Worm (Caenorhabditis elegans) whole organism, L4 larva: ENCODE results near the gene rnp-5.

Experiments
- D1046.2 ChIP-seq: fragments of 200-800 bp; sonication (Bioruptor generic); IDR thresholded peaks from 2 replicates; pipeline ENCODE4 v1.3.6; 2022; ENCODE audit warnings: missing genetic modification characterization, missing compliant biosample characterization
- F26F4.8 ChIP-seq: fragments of 200-800 bp; sonication (Bioruptor generic); conservative IDR thresholded peaks from 2 replicates; pipeline ENCODE4 v1.3.6; 2022; ENCODE audit warnings: missing genetic modification characterization, missing compliant biosample characterization
- F44E2.7 ChIP-seq: fragments of 200-800 bp; sonication (Bioruptor generic); IDR thresholded peaks from 2 replicates; pipeline ENCODE4 v2.1.2; 2022; ENCODE audit warnings: missing genetic modification characterization, missing compliant biosample characterization
- F49E8.2 ChIP-seq: sonication (generic microtip); optimal IDR thresholded peaks from 2 replicates; lab custom pipeline; 2016; ENCODE audit warnings: missing compliant biosample characterization, mild to moderate bottlenecking, missing genetic modification characterization, borderline replicate concordance
- R02D3.7 ChIP-seq: fragments of 150-350 bp; sonication (generic microtip); optimal IDR thresholded peaks from 3 replicates; lab custom pipeline; 2014; ENCODE audit warnings: missing biosample characterization, missing genetic modification characterization
- T20F7.1 ChIP-seq: fragments of 200-800 bp; sonication (Bioruptor generic); optimal IDR thresholded peaks from 2 replicates; lab custom pipeline; 2018; ENCODE audit warnings: mild to moderate bottlenecking, missing genetic modification characterization, missing compliant biosample characterization
- Y105C5A.15 ChIP-seq: fragments of 200-800 bp; sonication (Bioruptor generic); IDR thresholded peaks from 2 replicates; pipeline ENCODE4 v1.3.6; 2022; ENCODE audit warnings: missing genetic modification characterization, missing compliant biosample characterization
- Y48G9A.11 ChIP-seq: fragments of 200-800 bp; sonication (Bioruptor generic); IDR thresholded peaks from 2 replicates; pipeline ENCODE4 v1.3.6; 2022; ENCODE audit warnings: missing genetic modification reagents, missing genetic modification characterization, missing compliant biosample characterization
- ZK546.5 ChIP-seq, 2 experiments: sonication (generic microtip); optimal IDR thresholded peaks; 2 replicates each; lab custom pipeline; 2017; ENCODE audit warnings: missing biosample characterization in 2 of 2, missing genetic modification characterization in 2 of 2
- aha-1 ChIP-seq: fragments of 150-350 bp; peaks from one replicate; lab custom pipeline; 2014; ENCODE audit warnings: missing biosample characterization, missing genetic modification characterization
- ama-1 ChIP-seq: fragments of 150-350 bp; optimal IDR thresholded peaks from 2 replicates; lab custom pipeline; 2014; ENCODE audit warnings: inconsistent platforms, mixed read lengths
- ceh-20 ChIP-seq: fragments of 200-800 bp; sonication (Bioruptor generic); IDR thresholded peaks from 2 replicates; pipeline ENCODE4 v1.3.6; 2022; ENCODE audit warnings: missing genetic modification reagents, missing genetic modification characterization, missing compliant biosample characterization
- ceh-28 ChIP-seq: fragments of 150-350 bp; optimal IDR thresholded peaks from 2 replicates; lab custom pipeline; 2014; ENCODE audit warnings: missing biosample characterization, missing genetic modification reagents, missing genetic modification characterization
- ceh-32 ChIP-seq: sonication (generic microtip); optimal IDR thresholded peaks from 2 replicates; lab custom pipeline; 2016; ENCODE audit warnings: mild to moderate bottlenecking, missing genetic modification characterization, missing compliant biosample characterization; ENCODE audit not compliant: poor library complexity
- ceh-44 ChIP-seq: fragments of 200-800 bp; sonication (Bioruptor generic); IDR thresholded peaks from 2 replicates; pipeline ENCODE4 v1.3.6; 2022; ENCODE audit warnings: missing genetic modification reagents, missing genetic modification characterization, missing compliant biosample characterization
- ceh-62 ChIP-seq: sonication (generic microtip); optimal IDR thresholded peaks from 2 replicates; lab custom pipeline; 2017; ENCODE audit warnings: missing biosample characterization, missing genetic modification characterization
- ceh-82 ChIP-seq: sonication (generic microtip); optimal IDR thresholded peaks from 2 replicates; lab custom pipeline; 2017; ENCODE audit warnings: missing biosample characterization, missing genetic modification characterization
- ces-1 ChIP-seq: fragments of 150-350 bp; sonication (generic microtip); optimal IDR thresholded peaks from 4 replicates; lab custom pipeline; 2014; ENCODE audit warnings: missing biosample characterization, missing genetic modification reagents, missing genetic modification characterization
- cey-2 ChIP-seq: sonication (generic microtip); optimal IDR thresholded peaks from 3 replicates; lab custom pipeline; 2017; ENCODE audit warnings: missing genetic modification characterization, mild to moderate bottlenecking, missing compliant biosample characterization, antibody characterized with exemption, borderline replicate concordance; ENCODE audit not compliant: insufficient read depth
- ctbp-1 ChIP-seq: fragments of 200-800 bp; sonication (Bioruptor generic); IDR thresholded peaks from 2 replicates; pipeline ENCODE4 v1.3.6; 2022; ENCODE audit warnings: missing genetic modification reagents, missing genetic modification characterization, missing compliant biosample characterization
- daf-16 ChIP-seq, 3 experiments: sonication (generic microtip); optimal IDR thresholded peaks; 2 replicates each; lab custom pipeline; 2016 to 2017; ENCODE audit warnings: missing genetic modification characterization in 3 of 3, missing genetic modification reagents in 3 of 3, mild to moderate bottlenecking in 2 of 3, missing compliant biosample characterization in 2 of 3, missing biosample characterization in 1 of 3, moderate library complexity in 1 of 3
- daf-19 ChIP-seq: fragments of 200-800 bp; sonication (Bioruptor generic); conservative IDR thresholded peaks from 2 replicates; pipeline ENCODE4 v1.3.6; 2022; ENCODE audit warnings: missing genetic modification characterization, missing compliant biosample characterization
- dmd-6 ChIP-seq: fragments of 200-800 bp; sonication (Bioruptor generic); IDR thresholded peaks from 2 replicates; pipeline ENCODE4 v1.3.6; 2022; ENCODE audit warnings: missing genetic modification reagents, missing genetic modification characterization, missing compliant biosample characterization
- dpl-1 ChIP-seq: fragments of 150-350 bp; optimal IDR thresholded peaks from 2 replicates; lab custom pipeline; 2014; ENCODE audit warnings: missing biosample characterization, missing genetic modification reagents, missing genetic modification characterization
- egl-27 ChIP-seq: sonication (generic microtip); optimal IDR thresholded peaks from 3 replicates; lab custom pipeline; 2017; ENCODE audit warnings: missing biosample characterization, missing genetic modification reagents, missing genetic modification characterization
- fkh-10 ChIP-seq: fragments of 150-350 bp; optimal IDR thresholded peaks from 2 replicates; lab custom pipeline; 2014; ENCODE audit warnings: missing biosample characterization, missing genetic modification reagents, missing genetic modification characterization
- gei-8 ChIP-seq: fragments of 200-800 bp; sonication (Bioruptor generic); optimal IDR thresholded peaks from 2 replicates; lab custom pipeline; 2018; ENCODE audit warnings: mild to moderate bottlenecking, missing genetic modification characterization, missing compliant biosample characterization
- hlh-30 ChIP-seq: sonication (generic microtip); optimal IDR thresholded peaks from 2 replicates; lab custom pipeline; 2017; ENCODE audit warnings: antibody characterized with exemption, mild to moderate bottlenecking, missing genetic modification characterization, missing compliant biosample characterization; ENCODE audit not compliant: insufficient read depth
- lsy-2 ChIP-seq, 2 experiments: fragments of 150-350 bp in 1 of 2; sonication (generic microtip) in 1 of 2; optimal IDR thresholded peaks; 2 replicates each; lab custom pipeline; 2014 to 2017; ENCODE audit warnings: missing biosample characterization in 2 of 2, missing genetic modification characterization in 2 of 2
- madf-9 ChIP-seq: fragments of 200-800 bp; sonication (Bioruptor generic); conservative IDR thresholded peaks from 2 replicates; pipeline ENCODE4 v1.3.6; 2022; ENCODE audit warnings: missing genetic modification reagents, missing genetic modification characterization, missing compliant biosample characterization
- mes-2 ChIP-seq: sonication (generic microtip); optimal IDR thresholded peaks from 2 replicates; lab custom pipeline; 2016; ENCODE audit warnings: missing genotype, mild to moderate bottlenecking, missing genetic modification characterization, missing compliant biosample characterization; ENCODE audit not compliant: poor library complexity, severe bottlenecking
- mxl-2 ChIP-seq: fragments of 200-800 bp; sonication (Bioruptor generic); conservative IDR thresholded peaks from 2 replicates; pipeline ENCODE4 v1.3.6; 2022; ENCODE audit warnings: missing genetic modification reagents, missing genetic modification characterization, missing compliant biosample characterization
- nhr-10 ChIP-seq: fragments of 150-350 bp; optimal IDR thresholded peaks from 2 replicates; lab custom pipeline; 2014; ENCODE audit warnings: missing biosample characterization, missing genetic modification characterization
- nhr-11 ChIP-seq: fragments of 150-350 bp; optimal IDR thresholded peaks from 2 replicates; lab custom pipeline; 2014; ENCODE audit warnings: missing biosample characterization, missing genetic modification characterization
- nhr-25 ChIP-seq: sonication (generic microtip); optimal IDR thresholded peaks from 2 replicates; lab custom pipeline; 2017; ENCODE audit warnings: missing genetic modification characterization, mild to moderate bottlenecking, missing compliant biosample characterization, antibody characterized with exemption, moderate library complexity, borderline replicate concordance; ENCODE audit not compliant: insufficient read depth
- nhr-41 ChIP-seq: fragments of 200-800 bp; sonication (Bioruptor generic); IDR thresholded peaks from 2 replicates; pipeline ENCODE4 v1.3.6; 2022; ENCODE audit warnings: missing genetic modification reagents, missing genetic modification characterization, missing compliant biosample characterization
- nhr-42 ChIP-seq: fragments of 200-800 bp; sonication (Bioruptor generic); IDR thresholded peaks from 2 replicates; pipeline ENCODE4 v1.3.6; 2022; ENCODE audit warnings: missing genetic modification characterization, missing compliant biosample characterization
- nhr-48 ChIP-seq: sonication (generic microtip); optimal IDR thresholded peaks from 2 replicates; lab custom pipeline; 2016; ENCODE audit warnings: mild to moderate bottlenecking, missing genetic modification characterization, missing compliant biosample characterization
- nhr-77 ChIP-seq: fragments of 150-350 bp; optimal IDR thresholded peaks from 2 replicates; lab custom pipeline; 2014; ENCODE audit warnings: missing biosample characterization, missing genetic modification characterization
- pqm-1 ChIP-seq: sonication (generic microtip); optimal IDR thresholded peaks from 2 replicates; lab custom pipeline; 2017; ENCODE audit warnings: missing biosample characterization, missing genetic modification characterization
- rbr-2 ChIP-seq: sonication (generic microtip); optimal IDR thresholded peaks from 2 replicates; lab custom pipeline; 2016; ENCODE audit warnings: missing genotype, missing genetic modification characterization, missing compliant biosample characterization
- saeg-2 ChIP-seq: fragments of 200-800 bp; sonication (Bioruptor generic); IDR thresholded peaks from 2 replicates; pipeline ENCODE4 v1.3.6; 2022; ENCODE audit warnings: missing genetic modification reagents, missing genetic modification characterization, missing compliant biosample characterization
- sdz-12 ChIP-seq: fragments of 200-800 bp; sonication (Bioruptor generic); optimal IDR thresholded peaks from 2 replicates; lab custom pipeline; 2018; ENCODE audit warnings: mild to moderate bottlenecking, missing genetic modification characterization, missing compliant biosample characterization
- snpc-4 ChIP-seq: fragments of 150-350 bp; optimal IDR thresholded peaks from 2 replicates; lab custom pipeline; 2014; ENCODE audit warnings: missing biosample characterization, missing genetic modification characterization
- spr-1 ChIP-seq: sonication (generic microtip); optimal IDR thresholded peaks from 2 replicates; lab custom pipeline; 2016; ENCODE audit warnings: mild to moderate bottlenecking, missing genetic modification characterization, missing compliant biosample characterization
- spr-3 ChIP-seq: fragments of 200-800 bp; sonication (Bioruptor generic); optimal IDR thresholded peaks from 2 replicates; lab custom pipeline; 2018; ENCODE audit warnings: mild to moderate bottlenecking, missing genetic modification characterization, missing compliant biosample characterization
- unc-130 ChIP-seq: sonication (generic microtip); optimal IDR thresholded peaks from 2 replicates; lab custom pipeline; 2016; ENCODE audit warnings: missing genetic modification reagents, missing genetic modification characterization, missing compliant biosample characterization
- unc-39 ChIP-seq: sonication (generic microtip); optimal IDR thresholded peaks from 2 replicates; lab custom pipeline; 2017; ENCODE audit warnings: missing biosample characterization, missing genetic modification characterization
- zfp-2 ChIP-seq: sonication (generic microtip); optimal IDR thresholded peaks from 2 replicates; lab custom pipeline; 2016; ENCODE audit warnings: mild to moderate bottlenecking, missing genetic modification characterization, missing compliant biosample characterization

The rnp-5 gene

DNA sequence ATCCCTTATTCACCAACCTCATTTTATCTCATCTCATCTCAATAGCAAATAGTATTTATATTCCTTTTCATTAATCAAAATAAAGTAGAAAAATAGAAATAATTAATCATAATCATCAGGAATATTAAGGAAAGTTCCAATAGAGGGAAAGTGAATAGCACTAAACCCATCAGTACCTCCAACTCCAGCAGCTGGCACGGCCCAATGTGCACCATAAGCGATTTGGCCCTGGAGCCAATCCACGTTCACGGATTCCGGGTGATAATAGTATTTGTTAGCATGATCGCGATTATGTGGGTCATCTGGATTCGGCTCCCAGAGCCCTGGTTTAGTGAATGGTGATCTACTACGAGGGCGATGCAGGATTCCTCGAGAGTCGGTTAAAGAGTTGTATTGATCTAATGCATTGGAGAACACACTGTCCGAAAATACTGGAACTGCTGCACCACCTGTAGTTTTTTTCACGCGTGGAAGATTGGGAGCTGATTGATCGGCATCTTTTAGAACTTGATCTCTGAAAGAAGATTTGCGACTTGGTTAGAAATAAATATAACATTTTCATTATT, 17.9 kb downstream of the rnp-5 start (continued):
- TF ChIP-seq ceh-82 (tag; lab: Kevin White, UChicago) (no peak), spr-1 (tag; lab: Kevin White, UChicago) (peak; percentile 58), T20F7.1 (GFP tag; lab: Kevin White, UChicago) (peak; percentile 77), ceh-28 (tag; lab: Kevin White, UChicago) (no peak), F49E8.2 (tag; lab: Kevin White, UChicago) (no peak), zfp-2 (tag; lab: Kevin White, UChicago) (peak; percentile 39), F44E2.7 (GFP tag; lab: Robert Waterston, UW) (0 out of 2 replicates have a peak, but pooled peaks have one; percentile 58), unc-130 (GFP tag; lab: Kevin White, UChicago) (no peak), ceh-20 (GFP tag; lab: Robert Waterston, UW) (peak; percentile 87), nhr-10 (tag; lab: Kevin White, UChicago) (peak; percentile 93), cey-2 (tag; lab: Kevin White, UChicago) (no peak), pqm-1 (peak; percentile 5), ctbp-1 (peak; percentile 91), nhr-11 (no peak), daf-16 (GFP tag; optimal IDR thresholded peaks at IDR 0.05; lab: Kevin White, UChicago) (peak in 1 of 2 experiments; percentile 81), daf-16 (tag; optimal IDR thresholded peaks at IDR 0.05; lab: Kevin White, UChicago) (peak; percentile 66), nhr-42 (peak; percentile 95), ceh-62 (no peak), ZK546.5 (tag; optimal IDR thresholded peaks at IDR 0.05; lab: Kevin White, UChicago) (peak in 1 of 2 experiments; percentile 45), dmd-6 (GFP tag; lab: Robert Waterston, UW) (peak; percentile 76), ces-1 (GFP tag; lab: Kevin White, UChicago) (no peak), mxl-2 (GFP tag; lab: Robert Waterston, UW) (peak; percentile 78), gei-8 (peak; percentile 96), nhr-25 (tag; lab: Kevin White, UChicago) (peak; percentile 84), hlh-30 (peak; percentile 5), aha-1 (tag; lab: Kevin White, UChicago) (peak; percentile 99), nhr-77 (tag; lab: Kevin White, UChicago) (peak; percentile 98), fkh-10 (GFP tag; lab: Kevin White, UChicago) (no peak), ceh-44 (peak; percentile 38; the same call in 1 of the 2 replicates), F26F4.8 (GFP tag; lab: Robert Waterston, UW) (no peak), nhr-41 (peak; percentile 96), Y48G9A.11 (peak; percentile 90), ama-1 (lab: Kevin White, UChicago) (peak; percentile 98), nhr-48 (tag; lab: Kevin White, UChicago) (peak; percentile 72), mes-2 (tag; lab: Kevin White, UChicago) (peak; percentile 77), saeg-2 (peak; percentile 88), snpc-4 (tag; lab: Kevin White, UChicago) (no peak), rbr-2 (tag; lab: Kevin White, UChicago) (peak; percentile 47), madf-9 (peak; percentile 72), sdz-12 (peak; percentile 99), D1046.2 (peak; percentile 91), daf-19 (GFP tag; lab: Robert Waterston, UW) (0 out of 2 replicates have a peak, but pooled peaks have one; percentile 79), Y105C5A.15 (GFP tag; lab: Robert Waterston, UW) (peak; percentile 99), spr-3 (GFP tag; lab: Kevin White, UChicago) (peak; percentile 88), egl-27 (no peak), dpl-1 (GFP tag; lab: Kevin White, UChicago) (no peak), R02D3.7 (tag; lab: Kevin White, UChicago) (no peak), lsy-2 (tag; optimal IDR thresholded peaks at IDR 0.05; lab: Kevin White, UChicago) (peak; percentile 66 to 69), ceh-32 (no peak), unc-39 (tag; lab: Kevin White, UChicago) (no peak)
